Fruit fly (Drosophila melanogaster) whole organism, prepupa: Measurements from ENCODE around the gene RpL24-like.

ENCODE experiments used
- CG11294 ChIP-seq: fragments of 200-800 bp; sonication (Bioruptor generic); IDR thresholded peaks from 2 replicates; pipeline ENCODE4 v1.3.6; 2022; ENCODE audit warnings: missing biosample characterization, missing genetic modification characterization
- CG16779 ChIP-seq: fragments of 200-800 bp; sonication (Bioruptor generic); optimal IDR thresholded peaks from 3 replicates; lab custom pipeline; 2017; ENCODE audit warnings: missing biosample characterization, mild to moderate bottlenecking, missing genetic modification characterization
- CG32006 ChIP-seq: fragments of 200-800 bp; sonication (Bioruptor generic); optimal IDR thresholded peaks from 3 replicates; lab custom pipeline; 2017; ENCODE audit warnings: missing biosample characterization, mild to moderate bottlenecking, missing genetic modification characterization
- CG3919 ChIP-seq: fragments of 200-800 bp; sonication (Bioruptor generic); optimal IDR thresholded peaks from 3 replicates; lab custom pipeline; 2016; ENCODE audit warnings: missing biosample characterization, missing genetic modification characterization
- CG6163 ChIP-seq: fragments of 200-800 bp; sonication (Bioruptor generic); IDR thresholded peaks from 3 replicates; pipeline ENCODE4 v1.3.6; 2022; ENCODE audit warnings: missing biosample characterization, missing genetic modification characterization
- CG6792 ChIP-seq: fragments of 200-800 bp; sonication (Bioruptor generic); optimal IDR thresholded peaks from 3 replicates; lab custom pipeline; 2016; ENCODE audit warnings: missing biosample characterization, missing genetic modification characterization
- CG6854 ChIP-seq: fragments of 200-800 bp; sonication (Bioruptor generic); optimal IDR thresholded peaks from 2 replicates; lab custom pipeline; 2017; ENCODE audit warnings: missing biosample characterization, mild to moderate bottlenecking, missing genetic modification characterization
- CG8119 ChIP-seq: fragments of 200-800 bp; sonication (Bioruptor generic); IDR thresholded peaks from 3 replicates; pipeline ENCODE4 v1.3.6; 2022; ENCODE audit warnings: missing biosample characterization, missing genetic modification characterization
- Eip75B ChIP-seq: fragments of 200-800 bp; sonication (Bioruptor generic); optimal IDR thresholded peaks from 3 replicates; lab custom pipeline; 2016; ENCODE audit warnings: missing biosample characterization, missing genetic modification characterization
- Gug ChIP-seq: fragments of 200-800 bp; sonication (Bioruptor generic); IDR thresholded peaks from 2 replicates; pipeline ENCODE4 v1.3.6; 2022; ENCODE audit warnings: missing biosample characterization, missing genetic modification characterization
- Hr38 ChIP-seq: sonication (Bioruptor generic); optimal IDR thresholded peaks from 2 replicates; lab custom pipeline; 2016; ENCODE audit warnings: missing biosample characterization, missing genetic modification characterization
- Hr4 ChIP-seq: fragments of 200-800 bp; sonication (Bioruptor generic); optimal IDR thresholded peaks from 3 replicates; lab custom pipeline; 2016; ENCODE audit warnings: missing biosample characterization, missing genetic modification characterization
- Lpt ChIP-seq: fragments of 200-800 bp; sonication (Bioruptor generic); optimal IDR thresholded peaks from 3 replicates; lab custom pipeline; 2016; ENCODE audit warnings: missing biosample characterization, missing genetic modification characterization
- OdsH ChIP-seq: fragments of 200-800 bp; sonication (Bioruptor generic); optimal IDR thresholded peaks from 3 replicates; lab custom pipeline; 2016; ENCODE audit warnings: missing biosample characterization, missing genetic modification characterization
- Sox15 ChIP-seq: fragments of 200-800 bp; sonication (Bioruptor generic); optimal IDR thresholded peaks from 3 replicates; lab custom pipeline; 2016; ENCODE audit warnings: missing biosample characterization, missing genetic modification characterization
- cyc ChIP-seq: fragments of 200-800 bp; sonication (Bioruptor generic); optimal IDR thresholded peaks from 3 replicates; lab custom pipeline; 2016; ENCODE audit warnings: missing biosample characterization, missing genetic modification characterization
- dsx ChIP-seq: fragments of 200-800 bp; optimal IDR thresholded peaks from 3 replicates; lab custom pipeline; 2019; ENCODE audit warnings: missing biosample characterization, mild to moderate bottlenecking, missing genetic modification characterization, moderate library complexity; ENCODE audit not compliant: poor library complexity, severe bottlenecking
- eg ChIP-seq: fragments of 200-800 bp; sonication (Bioruptor generic); IDR thresholded peaks from 3 replicates; pipeline ENCODE4 v1.3.6; 2022; ENCODE audit warnings: missing biosample characterization, missing genetic modification characterization
- fkh ChIP-seq: fragments of 200-800 bp; sonication (Bioruptor generic); optimal IDR thresholded peaks from 3 replicates; lab custom pipeline; 2017; ENCODE audit warnings: missing biosample characterization, mild to moderate bottlenecking, missing genetic modification characterization, moderate library complexity
- salr ChIP-seq, 2 experiments: fragments of 200-800 bp; sonication (Bioruptor generic); optimal IDR thresholded peaks; 3 replicates each; lab custom pipeline; 2016 to 2018; ENCODE audit warnings: missing biosample characterization in 2 of 2, missing genetic modification characterization in 2 of 2, mild to moderate bottlenecking in 1 of 2
- spab ChIP-seq: fragments of 200-800 bp; sonication (Bioruptor generic); optimal IDR thresholded peaks from 2 replicates; lab custom pipeline; 2017; ENCODE audit warnings: missing biosample characterization, mild to moderate bottlenecking, missing genetic modification characterization, missing genetic modification reagents
- vri ChIP-seq: fragments of 200-800 bp; sonication (Bioruptor generic); optimal IDR thresholded peaks from 3 replicates; lab custom pipeline; 2016; ENCODE audit warnings: missing biosample characterization, mild to moderate bottlenecking, missing genetic modification characterization

RpL24-like gene

DNA sequence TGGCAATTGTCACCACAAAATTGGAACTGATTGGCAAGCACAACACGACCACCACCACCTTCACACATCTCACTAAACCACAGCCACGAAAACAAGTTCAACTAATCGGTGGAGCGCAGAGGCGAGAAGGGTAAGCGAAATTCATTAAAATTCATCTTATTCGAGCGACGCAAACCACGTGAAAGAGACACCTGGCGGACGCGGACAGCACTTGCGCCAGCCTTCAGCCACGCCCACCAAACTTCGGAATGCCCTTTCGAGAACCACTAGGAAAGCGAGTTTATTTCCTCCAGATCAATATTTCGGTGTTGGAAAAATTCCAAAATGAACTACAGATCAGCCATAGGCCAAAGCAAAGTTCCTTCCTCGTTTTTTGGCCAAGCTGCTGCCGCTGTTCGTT, 35.8 kb downstream of the RpL24-like start:
- TF ChIP-seq CG6854 (GFP tag; lab: Kevin White, UChicago) = no peak
- TF ChIP-seq CG32006 (GFP tag; lab: Kevin White, UChicago) = no peak
- no peak for TF ChIP-seq CG6163 (GFP tag; lab: Robert Waterston, UW)
- no peak for TF ChIP-seq eg (GFP tag; lab: Robert Waterston, UW)
- TF ChIP-seq Gug (GFP tag; lab: Robert Waterston, UW) = no peak
- TF ChIP-seq Hr4 (GFP tag; lab: Kevin White, UChicago) = no peak
- TF ChIP-seq cyc (GFP tag; lab: Kevin White, UChicago) = no peak
- TF ChIP-seq Sox15 = no peak
- TF ChIP-seq vri (GFP tag; lab: Kevin White, UChicago) = no peak
- TF ChIP-seq CG8119 = no peak

DNA sequence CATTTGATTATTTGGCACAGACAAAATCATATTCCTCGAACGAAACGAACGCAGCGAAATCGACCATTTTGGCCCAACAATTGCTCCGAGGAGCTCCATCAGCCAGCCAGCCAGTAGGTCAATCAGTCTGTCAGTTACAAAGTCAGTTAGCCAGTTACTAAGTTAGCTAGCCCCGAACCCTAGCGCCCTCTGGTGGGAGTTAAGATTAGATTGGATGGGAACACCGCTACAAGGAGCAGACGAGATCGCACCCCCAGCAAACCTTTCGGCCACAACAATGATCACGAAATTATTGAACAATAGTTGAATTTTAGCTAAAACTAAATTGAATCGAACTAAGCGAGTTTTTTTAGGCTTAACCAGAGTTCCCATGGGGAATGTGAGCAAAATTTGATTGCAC, 37.5 kb downstream of the RpL24-like start:
- TF ChIP-seq CG3919 (GFP tag; lab: Kevin White, UChicago) (no peak), dsx (GFP tag; lab: Kevin White, UChicago) (no peak), OdsH (GFP tag; lab: Kevin White, UChicago) (no peak), salr (GFP tag; optimal IDR thresholded peaks at IDR 0.05; lab: Kevin White, UChicago) (no peak), Gug (GFP tag; lab: Robert Waterston, UW) (no peak), Eip75B (GFP tag; lab: Kevin White, UChicago) (no peak), spab (no peak), fkh (GFP tag; lab: Kevin White, UChicago) (no peak), CG16779 (no peak), CG6792 (GFP tag; lab: Kevin White, UChicago) (no peak), Hr38 (GFP tag; lab: Kevin White, UChicago) (no peak), Lpt (GFP tag; lab: Kevin White, UChicago) (no peak)

dm6 chr3R:11392805-11393204, 38.6 kb downstream of the RpL24-like start:
- no peak for TF ChIP-seq CG11294 (GFP tag; lab: Robert Waterston, UW)
- TF ChIP-seq, all 60 proteins: peak for 0
